Worm (Caenorhabditis elegans): ENCODE measurements around the gene Y56A3A.28.

Y56A3A.28 gene

ce11 chrIII:11946062-11946749 lies 25.0 kb downstream of the Y56A3A.28 start (continued):
- no peak for TF ChIP-seq skn-1 (tag; optimal IDR thresholded peaks at IDR 0.05)
- 0 out of 2 replicates have a peak, but pooled peaks have one; percentile 70 for TF ChIP-seq ztf-1 (GFP tag; conservative IDR thresholded peaks at IDR 0.05)
- peak; percentile 42 for TF ChIP-seq nhr-6 (tag; optimal IDR thresholded peaks at IDR 0.05)
- no peak for TF ChIP-seq mbf-1 (tag; optimal IDR thresholded peaks at IDR 0.05)
- peak; percentile 9 for TF ChIP-seq ZK546.5 (tag; optimal IDR thresholded peaks at IDR 0.05)
- peak; percentile 92 for TF ChIP-seq crh-2 (tag; optimal IDR thresholded peaks at IDR 0.05)
- peak; percentile 34 for TF ChIP-seq fos-1 (tag; optimal IDR thresholded peaks at IDR 0.05)
- TF ChIP-seq dmd-4 (tag; optimal IDR thresholded peaks at IDR 0.05): peak; percentile 47

- TF ChIP-seq sem-4 (tag; optimal IDR thresholded peaks at IDR 0.05) (no peak), mbf-1 (tag; optimal IDR thresholded peaks at IDR 0.05) (no peak), lin-39 (tag; optimal IDR thresholded peaks at IDR 0.05) (no peak), lsy-2 (tag; optimal IDR thresholded peaks at IDR 0.05) (peak; percentile 1 to 44), unc-39 (tag; optimal IDR thresholded peaks at IDR 0.05) (no peak), F13H6.1 (tag; optimal IDR thresholded peaks at IDR 0.05) (peak; percentile 79), mdl-1 (tag; optimal IDR thresholded peaks at IDR 0.05) (no peak), ztf-1 (GFP tag; conservative IDR thresholded peaks at IDR 0.05) (no peak), egl-27 (tag; optimal IDR thresholded peaks at IDR 0.05) (no peak), ztf-11 (tag; optimal IDR thresholded peaks at IDR 0.05) (no peak), C34F6.9 (tag; optimal IDR thresholded peaks at IDR 0.05) (peak; percentile 47), nhr-11 (tag; optimal IDR thresholded peaks at IDR 0.05) (no peak), nhr-237 (tag; optimal IDR thresholded peaks at IDR 0.05) (no peak), skn-1 (tag; optimal IDR thresholded peaks at IDR 0.05) (no peak), nhr-129 (tag; optimal IDR thresholded peaks at IDR 0.05) (peak; percentile 28), zag-1 (tag; optimal IDR thresholded peaks at IDR 0.05) (no peak), dmd-4 (tag; optimal IDR thresholded peaks at IDR 0.05) (no peak), sma-9 (GFP tag; optimal IDR thresholded peaks at IDR 0.05) (peak; percentile 51), sma-9 (tag; optimal IDR thresholded peaks at IDR 0.05) (no peak)
These were observed 28.5 kb downstream of the Y56A3A.28 start for ce11 chrIII:11942664-11943063.

ce11 chrIII:11939238-11939637 lies 31.9 kb downstream of the Y56A3A.28 start:
- peak in 1 of 2 experiments; percentile 18 for TF ChIP-seq lsy-2 (tag; optimal IDR thresholded peaks at IDR 0.05)

ce11 chrIII:11938525-11938924 lies 32.6 kb downstream of the Y56A3A.28 start:
- TF ChIP-seq mbf-1 (tag; optimal IDR thresholded peaks at IDR 0.05) (no peak), ZK546.5 (tag; optimal IDR thresholded peaks at IDR 0.05) (no peak), ztf-11 (tag; optimal IDR thresholded peaks at IDR 0.05) (no peak), unc-62 (GFP tag; optimal IDR thresholded peaks at IDR 0.05) (no peak), sma-9 (GFP tag; optimal IDR thresholded peaks at IDR 0.05) (no peak), sma-9 (tag; optimal IDR thresholded peaks at IDR 0.05) (no peak)

ce11 chrIII:11937911-11938310 lies 33.3 kb downstream of the Y56A3A.28 start:
- TF ChIP-seq lsy-2 (tag; optimal IDR thresholded peaks at IDR 0.05): peak in 1 of 2 experiments; percentile 38
- TF ChIP-seq sem-4 (tag; optimal IDR thresholded peaks at IDR 0.05): peak; percentile 16
- peak; percentile 14 for TF ChIP-seq C34F6.9 (tag; optimal IDR thresholded peaks at IDR 0.05)
- peak; percentile 19 for TF ChIP-seq crh-2 (tag; optimal IDR thresholded peaks at IDR 0.05)
- TF ChIP-seq elt-3 (tag; optimal IDR thresholded peaks at IDR 0.05): no peak
- peak; percentile 13 for TF ChIP-seq nhr-129 (tag; optimal IDR thresholded peaks at IDR 0.05)
- TF ChIP-seq nhr-77 (tag; optimal IDR thresholded peaks at IDR 0.05): no peak
- peak; percentile 5 for TF ChIP-seq unc-55 (GFP tag; optimal IDR thresholded peaks at IDR 0.05)

- TF ChIP-seq crh-2 (tag; optimal IDR thresholded peaks at IDR 0.05): no peak
- peak; percentile 14 for TF ChIP-seq F13H6.1 (tag; optimal IDR thresholded peaks at IDR 0.05)
- TF ChIP-seq mbf-1 (tag; optimal IDR thresholded peaks at IDR 0.05): no peak
- TF ChIP-seq C34F6.9 (tag; optimal IDR thresholded peaks at IDR 0.05): no peak
These were observed 34.4 kb downstream of the Y56A3A.28 start for ce11 chrIII:11936668-11937276.

ce11 chrIII:11935948-11936280 lies 35.3 kb downstream of the Y56A3A.28 start:
- TF ChIP-seq peb-1 (tag; optimal IDR thresholded peaks at IDR 0.05) (no peak), unc-39 (tag; optimal IDR thresholded peaks at IDR 0.05) (no peak), skn-1 (tag; optimal IDR thresholded peaks at IDR 0.05) (no peak), blmp-1 (tag; optimal IDR thresholded peaks at IDR 0.05; ENCODE audit: insufficient read depth) (no peak), F13H6.1 (tag; optimal IDR thresholded peaks at IDR 0.05) (peak; percentile 58), nhr-21 (tag; optimal IDR thresholded peaks at IDR 0.05) (no peak), alr-1 (tag; optimal IDR thresholded peaks at IDR 0.05) (no peak), zag-1 (tag; optimal IDR thresholded peaks at IDR 0.05) (no peak), C34F6.9 (tag; optimal IDR thresholded peaks at IDR 0.05) (peak; percentile 36), R02D3.7 (tag; optimal IDR thresholded peaks at IDR 0.05) (no peak), sma-9 (GFP tag; optimal IDR thresholded peaks at IDR 0.05) (no peak), sma-9 (tag; optimal IDR thresholded peaks at IDR 0.05) (no peak), snpc-4 (tag; optimal IDR thresholded peaks at IDR 0.05) (peak; percentile 11), lin-11 (tag; optimal IDR thresholded peaks at IDR 0.05) (peak; percentile 14), unc-55 (GFP tag; optimal IDR thresholded peaks at IDR 0.05) (peak; percentile 22), elt-1 (tag; optimal IDR thresholded peaks at IDR 0.05) (no peak), sma-3 (GFP tag; optimal IDR thresholded peaks at IDR 0.05) (no peak), nhr-12 (tag; optimal IDR thresholded peaks at IDR 0.05) (no peak), nhr-23 (tag; optimal IDR thresholded peaks at IDR 0.05) (no peak), sem-4 (tag; optimal IDR thresholded peaks at IDR 0.05) (peak; percentile 17)
